Fruit fly (Drosophila melanogaster) whole organism, embryonic: ENCODE results near the gene Srr.

ENCODE experiments used
- Atf-2 ChIP-seq: fragments of 200-800 bp; sonication (Bioruptor generic); optimal IDR thresholded peaks from 2 replicates; lab custom pipeline; 2016; ENCODE audit warnings: missing biosample characterization, missing genetic modification characterization
- CG11456 ChIP-seq: fragments of 200-800 bp; sonication (Bioruptor generic); IDR thresholded peaks from 3 replicates; pipeline ENCODE4 v1.3.6; 2022; ENCODE audit warnings: missing biosample characterization, missing genetic modification characterization
- CG1233 ChIP-seq: fragments of 200-800 bp; sonication (Bioruptor generic); optimal IDR thresholded peaks from 4 replicates; lab custom pipeline; 2018; ENCODE audit warnings: missing biosample characterization, mild to moderate bottlenecking, missing genetic modification characterization
- CG14667 ChIP-seq: fragments of 200-800 bp; sonication (Bioruptor generic); IDR thresholded peaks from 2 replicates; pipeline ENCODE4 v1.3.6; 2022; ENCODE audit warnings: missing biosample characterization, missing genetic modification characterization
- CG15696 ChIP-seq: fragments of 200-800 bp; sonication (Bioruptor generic); optimal IDR thresholded peaks from 2 replicates; lab custom pipeline; 2019; ENCODE audit warnings: missing biosample characterization, mild to moderate bottlenecking, missing genetic modification characterization, moderate library complexity
- CG16815 ChIP-seq: fragments of 200-800 bp; sonication (Bioruptor generic); optimal IDR thresholded peaks from 3 replicates; lab custom pipeline; 2017; ENCODE audit warnings: missing biosample characterization, mild to moderate bottlenecking, missing genetic modification characterization
- CG16863 ChIP-seq: fragments of 200-800 bp; sonication (Bioruptor generic); optimal IDR thresholded peaks from 3 replicates; lab custom pipeline; 2016; ENCODE audit warnings: missing biosample characterization, missing genetic modification characterization
- CG17912 ChIP-seq: fragments of 200-800 bp; sonication (Bioruptor generic); optimal IDR thresholded peaks from 2 replicates; lab custom pipeline; 2018; ENCODE audit warnings: missing biosample characterization, mild to moderate bottlenecking, missing genetic modification characterization
- CG2120 ChIP-seq: fragments of 200-800 bp; sonication (Bioruptor generic); optimal IDR thresholded peaks from 3 replicates; lab custom pipeline; 2016; ENCODE audit warnings: missing biosample characterization, missing genetic modification characterization
- CG2129 ChIP-seq: fragments of 200-800 bp; sonication (Bioruptor generic); IDR thresholded peaks from 2 replicates; pipeline ENCODE4 v1.3.6; 2022; ENCODE audit warnings: missing biosample characterization, missing genetic modification characterization; ENCODE audit not compliant: partially characterized antibody
- CG4617 ChIP-seq: fragments of 200-800 bp; sonication (Bioruptor generic); optimal IDR thresholded peaks from 3 replicates; lab custom pipeline; 2016; ENCODE audit warnings: missing biosample characterization, missing genetic modification characterization, borderline replicate concordance
- CG6683 ChIP-seq: fragments of 200-800 bp; sonication (Bioruptor generic); optimal IDR thresholded peaks from 2 replicates; lab custom pipeline; 2017; ENCODE audit warnings: missing biosample characterization, mild to moderate bottlenecking, missing genetic modification characterization, missing genetic modification reagents
- CG6689 ChIP-seq: fragments of 200-800 bp; sonication (Bioruptor generic); IDR thresholded peaks from 2 replicates; pipeline ENCODE4 v1.3.6; 2022; ENCODE audit warnings: missing biosample characterization, missing genetic modification characterization
- CG7839 ChIP-seq: fragments of 200-800 bp; sonication (Bioruptor generic); optimal IDR thresholded peaks from 3 replicates; lab custom pipeline; 2018; ENCODE audit warnings: missing biosample characterization, mild to moderate bottlenecking, missing genetic modification characterization, moderate library complexity
- CG8478 ChIP-seq: fragments of >200 bp; optimal IDR thresholded peaks from 2 replicates; lab custom pipeline; 2018
- CkIIα-i1 ChIP-seq: fragments of 200-800 bp; sonication (Bioruptor generic); IDR thresholded peaks from 2 replicates; pipeline ENCODE4 v1.3.6; 2022; ENCODE audit warnings: missing biosample characterization, missing genetic modification characterization
- Dip3 ChIP-seq: fragments of 200-800 bp; sonication (Bioruptor generic); optimal IDR thresholded peaks from 3 replicates; lab custom pipeline; 2016; ENCODE audit warnings: missing biosample characterization, missing genetic modification characterization
- E2f2 ChIP-seq: fragments of 200-800 bp; sonication (Bioruptor generic); IDR thresholded peaks from 2 replicates; pipeline ENCODE4 v1.3.6; 2022; ENCODE audit warnings: missing biosample characterization, missing genetic modification characterization
- Eip74EF ChIP-seq, 2 experiments: fragments of 200-800 bp in 1 of 2; fragments of >200 bp in 1 of 2; sonication (Bioruptor generic) in 1 of 2; optimal IDR thresholded peaks; 2 replicates each; lab custom pipeline; 2017 to 2019; ENCODE audit warnings: missing biosample characterization in 2 of 2, missing genetic modification characterization in 2 of 2, mild to moderate bottlenecking in 1 of 2, moderate library complexity in 1 of 2
- HLH4C ChIP-seq: fragments of 200-800 bp; sonication (Bioruptor generic); IDR thresholded peaks from 3 replicates; pipeline ENCODE4 v1.3.6; 2022; ENCODE audit warnings: missing biosample characterization, missing genetic modification characterization; ENCODE audit not compliant: partially characterized antibody
- HmgZ ChIP-seq: fragments of 200-800 bp; sonication (Bioruptor generic); optimal IDR thresholded peaks from 2 replicates; lab custom pipeline; 2018; ENCODE audit warnings: missing biosample characterization, mild to moderate bottlenecking, missing genetic modification characterization
- Hsf ChIP-seq: fragments of 200-800 bp; sonication (Bioruptor generic); optimal IDR thresholded peaks from 3 replicates; lab custom pipeline; 2016; ENCODE audit warnings: missing biosample characterization, missing genetic modification characterization
- MBD-R2 ChIP-seq: fragments of 200-800 bp; sonication (Bioruptor generic); IDR thresholded peaks from 2 replicates; pipeline ENCODE4 v1.3.6; 2022; ENCODE audit warnings: missing biosample characterization, missing genetic modification characterization
- Med ChIP-seq: fragments of 200-800 bp; sonication (Bioruptor generic); peaks from one replicate; lab custom pipeline; 2016; ENCODE audit warnings: missing biosample characterization, missing genetic modification characterization, mild to moderate bottlenecking, inconsistent platforms, moderate library complexity
- Meics ChIP-seq: fragments of 200-800 bp; sonication (Bioruptor generic); optimal IDR thresholded peaks from 2 replicates; lab custom pipeline; 2017; ENCODE audit warnings: missing biosample characterization, mild to moderate bottlenecking, missing genetic modification characterization
- Optix ChIP-seq: fragments of 200-800 bp; sonication (Bioruptor generic); IDR thresholded peaks from 3 replicates; pipeline ENCODE4 v1.3.6; 2022; ENCODE audit warnings: missing biosample characterization, missing genetic modification characterization
- Ravus ChIP-seq: fragments of 200-800 bp; sonication (Bioruptor generic); IDR thresholded peaks from 2 replicates; pipeline ENCODE4 v1.3.6; 2022; ENCODE audit warnings: missing biosample characterization, missing genetic modification characterization
- YL-1 ChIP-seq: fragments of 200-800 bp; sonication (Bioruptor generic); optimal IDR thresholded peaks from 3 replicates; lab custom pipeline; 2017; ENCODE audit warnings: missing biosample characterization, mild to moderate bottlenecking, missing genetic modification characterization
- ash1 ChIP-seq: fragments of 200-800 bp; sonication (Bioruptor generic); optimal IDR thresholded peaks from 2 replicates; lab custom pipeline; 2018; ENCODE audit warnings: missing biosample characterization, mild to moderate bottlenecking, missing genetic modification characterization
- az2 ChIP-seq: fragments of 200-800 bp; sonication (Bioruptor generic); optimal IDR thresholded peaks from 3 replicates; lab custom pipeline; 2016; ENCODE audit warnings: missing biosample characterization, missing genetic modification characterization
- bsh ChIP-seq, 2 experiments: fragments of 200-800 bp; sonication (Bioruptor generic); optimal IDR thresholded peaks; 2 replicates each; lab custom pipeline; 2017 to 2018; ENCODE audit warnings: mild to moderate bottlenecking in 2 of 2, missing biosample characterization in 2 of 2, missing genetic modification characterization in 2 of 2, moderate library complexity in 1 of 2
- cato ChIP-seq: fragments of 200-800 bp; sonication (Bioruptor generic); optimal IDR thresholded peaks from 2 replicates; lab custom pipeline; 2016; ENCODE audit warnings: missing biosample characterization, missing genetic modification characterization, borderline replicate concordance
- dan ChIP-seq: fragments of 200-800 bp; sonication (Bioruptor generic); IDR thresholded peaks from 2 replicates; pipeline ENCODE4 v1.3.6; 2022; ENCODE audit warnings: missing biosample characterization, missing genetic modification characterization
- dmrt99B ChIP-seq: fragments of 200-800 bp; sonication (Bioruptor generic); optimal IDR thresholded peaks from 2 replicates; lab custom pipeline; 2018; ENCODE audit warnings: missing biosample characterization, mild to moderate bottlenecking, missing genetic modification characterization, moderate library complexity
- en ChIP-seq: fragments of 200-800 bp; sonication (Bioruptor generic); optimal IDR thresholded peaks from 2 replicates; lab custom pipeline; 2016; ENCODE audit warnings: missing biosample characterization, missing genetic modification characterization
- gem ChIP-seq: fragments of 200-800 bp; sonication (Bioruptor generic); optimal IDR thresholded peaks from 2 replicates; lab custom pipeline; 2019; ENCODE audit warnings: missing biosample characterization, mild to moderate bottlenecking, missing genetic modification characterization, moderate library complexity
- ken ChIP-seq: fragments of 200-800 bp; sonication (Bioruptor generic); IDR thresholded peaks from 3 replicates; pipeline ENCODE4 v1.3.6; 2022; ENCODE audit warnings: missing biosample characterization, missing genetic modification characterization
- klu ChIP-seq: fragments of 200-800 bp; sonication (Bioruptor generic); IDR thresholded peaks from 2 replicates; pipeline ENCODE4 v1.3.6; 2022; ENCODE audit warnings: missing biosample characterization, missing genetic modification characterization
- maf-S ChIP-seq: fragments of 200-800 bp; sonication (Bioruptor generic); optimal IDR thresholded peaks from 2 replicates; lab custom pipeline; 2016; ENCODE audit warnings: missing biosample characterization, missing genetic modification characterization
- nerfin-2 ChIP-seq: fragments of 200-800 bp; sonication (Bioruptor generic); IDR thresholded peaks from 2 replicates; pipeline ENCODE4 v1.3.6; 2022; ENCODE audit warnings: missing biosample characterization, missing genetic modification characterization; ENCODE audit not compliant: partially characterized antibody
- oc ChIP-seq: fragments of 200-800 bp; sonication (Bioruptor generic); optimal IDR thresholded peaks from 2 replicates; lab custom pipeline; 2018; ENCODE audit warnings: missing biosample characterization, mild to moderate bottlenecking, missing genetic modification characterization, moderate library complexity
- otp ChIP-seq: fragments of 200-800 bp; sonication (Bioruptor generic); IDR thresholded peaks from 3 replicates; pipeline ENCODE4, ENCODE4 v1.3.6; 2022; ENCODE audit warnings: missing biosample characterization, missing genetic modification characterization
- pb ChIP-seq: fragments of 200-800 bp; sonication (Bioruptor generic); optimal IDR thresholded peaks from 3 replicates; lab custom pipeline; 2016; ENCODE audit warnings: missing biosample characterization, missing genetic modification characterization
- pho ChIP-seq: fragments of 200-800 bp; sonication (Bioruptor generic); optimal IDR thresholded peaks from 2 replicates; lab custom pipeline; 2016; ENCODE audit warnings: missing biosample characterization, missing genetic modification characterization
- phol ChIP-seq: fragments of 200-800 bp; sonication (Bioruptor generic); optimal IDR thresholded peaks from 3 replicates; lab custom pipeline; 2018; ENCODE audit warnings: missing biosample characterization, mild to moderate bottlenecking, missing genetic modification characterization, moderate library complexity
- pita ChIP-seq: fragments of 200-800 bp; sonication (Bioruptor generic); optimal IDR thresholded peaks from 2 replicates; lab custom pipeline; 2017; ENCODE audit warnings: missing biosample characterization, mild to moderate bottlenecking, missing genetic modification characterization
- schlank ChIP-seq: fragments of 200-800 bp; sonication (Bioruptor generic); optimal IDR thresholded peaks from 2 replicates; lab custom pipeline; 2018; ENCODE audit warnings: missing biosample characterization, mild to moderate bottlenecking, missing genetic modification characterization
- tna ChIP-seq: fragments of 200-800 bp; sonication (Bioruptor generic); IDR thresholded peaks from 2 replicates; pipeline ENCODE4 v1.3.6; 2022; ENCODE audit warnings: missing biosample characterization, missing genetic modification characterization; ENCODE audit not compliant: partially characterized antibody
- trh ChIP-seq: fragments of 200-800 bp; sonication (Bioruptor generic); optimal IDR thresholded peaks from 2 replicates; lab custom pipeline; 2016; ENCODE audit warnings: missing biosample characterization, missing genetic modification characterization
- zfh2 ChIP-seq: fragments of 200-800 bp; sonication (Bioruptor generic); optimal IDR thresholded peaks from 2 replicates; lab custom pipeline; 2016; ENCODE audit warnings: missing biosample characterization, missing genetic modification characterization

Srr gene

DNA sequence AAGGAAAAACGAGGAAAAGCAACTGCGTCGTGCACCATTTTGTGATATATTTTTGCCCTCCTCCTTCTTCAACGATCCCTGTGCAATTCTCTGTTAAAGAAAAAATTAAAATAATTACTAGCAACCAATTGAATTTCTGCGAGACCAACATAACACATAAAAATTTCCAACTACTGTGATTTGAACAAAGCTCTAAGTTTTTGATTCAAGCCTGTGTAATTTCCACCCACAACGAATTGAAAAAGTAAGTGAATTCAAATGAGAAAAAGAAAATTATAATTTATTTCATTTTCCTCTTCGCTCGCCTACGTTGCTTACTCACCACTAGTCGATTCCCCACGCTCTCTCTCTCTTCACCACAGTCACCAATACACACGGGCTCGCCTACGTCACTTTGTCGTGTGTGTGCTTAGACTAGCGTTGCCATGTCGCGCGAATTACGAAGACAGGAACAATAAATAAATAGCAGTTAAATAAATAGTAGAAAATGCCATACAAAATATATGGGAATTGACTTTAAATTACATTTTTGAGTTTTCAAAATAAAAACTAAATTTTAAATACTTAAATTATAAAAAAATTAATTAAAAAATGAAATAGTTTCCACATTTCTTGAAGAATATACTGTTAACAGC lies 22.8 kb upstream of the Srr start (continued):
- TF ChIP-seq Hsf (GFP tag; lab: Kevin White, UChicago) = peak; percentile 25
- TF ChIP-seq CG8478 (lab: Kevin White, UChicago) = no peak
- TF ChIP-seq HLH4C = no peak
- peak; percentile 75 for TF ChIP-seq HmgZ (tag; lab: Kevin White, UChicago)
- TF ChIP-seq CkIIα-i1 (GFP tag; lab: Robert Waterston, UW) = no peak
- TF ChIP-seq CG2129 (GFP tag; lab: Robert Waterston, UW) = no peak
- TF ChIP-seq nerfin-2 = no peak
- TF ChIP-seq Eip74EF (GFP tag; optimal IDR thresholded peaks at IDR 0.05; lab: Kevin White, UChicago) = peak in 1 of 2 experiments; percentile 44
- TF ChIP-seq en (GFP tag; lab: Kevin White, UChicago) = no peak
- peak; percentile 72 for TF ChIP-seq CG17912 (GFP tag; lab: Kevin White, UChicago)
- TF ChIP-seq CG16815 (GFP tag; lab: Kevin White, UChicago) = no peak
- TF ChIP-seq klu = no peak
- TF ChIP-seq Med (GFP tag; lab: Kevin White, UChicago) = peak; percentile 91
- TF ChIP-seq maf-S (GFP tag; lab: Kevin White, UChicago) = no peak
- TF ChIP-seq Optix = no peak
- TF ChIP-seq gem (tag; lab: Kevin White, UChicago) = peak; percentile 59
- TF ChIP-seq CG1233 = peak; percentile 62
- no peak for TF ChIP-seq pho
- TF ChIP-seq CG2120 = peak; percentile 4
- TF ChIP-seq otp = no peak
- TF ChIP-seq E2f2 (GFP tag; lab: Robert Waterston, UW) = peak; percentile 39; the same call in 1 of the 2 replicates
- TF ChIP-seq pb (GFP tag; lab: Kevin White, UChicago) = no peak
- no peak for TF ChIP-seq CG16863 (GFP tag; lab: Kevin White, UChicago)
- TF ChIP-seq ash1 (GFP tag; lab: Kevin White, UChicago) = peak; percentile 85
- peak; percentile 7 for TF ChIP-seq YL-1 (GFP tag; lab: Kevin White, UChicago)
- no peak for TF ChIP-seq cato (GFP tag; lab: Kevin White, UChicago)
- TF ChIP-seq CG7839 = peak; percentile 53
- TF ChIP-seq bsh (GFP tag; optimal IDR thresholded peaks at IDR 0.05; lab: Kevin White, UChicago) = peak; percentile 32 to 50
- TF ChIP-seq CG6689 (GFP tag; lab: Robert Waterston, UW) = no peak
- peak; percentile 60 for TF ChIP-seq Meics (GFP tag; lab: Kevin White, UChicago)
- TF ChIP-seq CG11456 = no peak
- TF ChIP-seq pita (GFP tag; lab: Kevin White, UChicago) = no peak
- peak; percentile 39 for TF ChIP-seq schlank (tag; lab: Kevin White, UChicago)
- TF ChIP-seq CG6683 (GFP tag; lab: Kevin White, UChicago) = peak; percentile 62
- TF ChIP-seq ken (GFP tag; lab: Robert Waterston, UW) = no peak
- no peak for TF ChIP-seq Ravus (GFP tag; lab: Robert Waterston, UW)
- peak; percentile 7 for TF ChIP-seq phol (tag; lab: Kevin White, UChicago)
- TF ChIP-seq oc (tag; lab: Kevin White, UChicago) = peak; percentile 8
- peak; percentile 12 for TF ChIP-seq trh
- TF ChIP-seq tna (GFP tag; lab: Robert Waterston, UW) = no peak
- TF ChIP-seq MBD-R2 (GFP tag; lab: Robert Waterston, UW) = no peak
- no peak for TF ChIP-seq dan
- TF ChIP-seq CG4617 (GFP tag; lab: Kevin White, UChicago) = no peak
- no peak for TF ChIP-seq Dip3 (GFP tag; lab: Kevin White, UChicago)
- no peak for TF ChIP-seq CG14667 (GFP tag; lab: Robert Waterston, UW)
- no peak for TF ChIP-seq zfh2 (GFP tag; lab: Kevin White, UChicago)
- peak; percentile 24 for TF ChIP-seq dmrt99B
- no peak for TF ChIP-seq Atf-2 (GFP tag; lab: Kevin White, UChicago)
- peak; percentile 62 for TF ChIP-seq CG15696 (tag; lab: Kevin White, UChicago)
- peak; percentile 15 for TF ChIP-seq az2 (GFP tag; lab: Kevin White, UChicago)
